Worm (Caenorhabditis elegans) whole organism, young adult: Measurements from ENCODE around the gene F19H8.2.
"Not testable (repeated sequence)": the region's sequence is repeated elsewhere in the genome, so short reads cannot be mapped to it uniquely, and the experiment has no call there.

ENCODE experiments used
- B0019.2 ChIP-seq: fragments of 200-800 bp; sonication (Bioruptor generic); conservative IDR thresholded peaks from 2 replicates; pipeline ENCODE4 v1.3.6; 2022; ENCODE audit warnings: missing genetic modification reagents, missing genetic modification characterization, missing compliant biosample characterization
- B0035.1 ChIP-seq: sonication (generic microtip); optimal IDR thresholded peaks from 2 replicates; lab custom pipeline; 2016; ENCODE audit warnings: missing genetic modification characterization, mild to moderate bottlenecking, missing compliant biosample characterization, missing genotype, missing genetic modification reagents
- D2030.7 ChIP-seq: fragments of 200-800 bp; sonication (Bioruptor generic); IDR thresholded peaks from 2 replicates; pipeline ENCODE4 v1.3.6; 2022; ENCODE audit warnings: missing genetic modification reagents, missing genetic modification characterization, missing compliant biosample characterization
- F10E7.11 ChIP-seq: sonication (generic microtip); optimal IDR thresholded peaks from 2 replicates; lab custom pipeline; 2017; ENCODE audit warnings: mild to moderate bottlenecking, missing genetic modification characterization, moderate library complexity, missing compliant biosample characterization
- F22D6.2 ChIP-seq: sonication (generic microtip); optimal IDR thresholded peaks from 2 replicates; lab custom pipeline; 2016; ENCODE audit warnings: mild to moderate bottlenecking, missing genetic modification characterization, missing compliant biosample characterization
- F52B5.7 ChIP-seq: sonication (generic microtip); optimal IDR thresholded peaks from 2 replicates; lab custom pipeline; 2016; ENCODE audit warnings: mild to moderate bottlenecking, missing genetic modification characterization, missing compliant biosample characterization
- F55B11.4 ChIP-seq: sonication (generic microtip); optimal IDR thresholded peaks from 2 replicates; lab custom pipeline; 2016; ENCODE audit warnings: missing compliant biosample characterization, missing genetic modification characterization, borderline replicate concordance; ENCODE audit not compliant: insufficient read depth
- T07F8.4 ChIP-seq: sonication (generic microtip); optimal IDR thresholded peaks from 2 replicates; lab custom pipeline; 2016; ENCODE audit warnings: mild to moderate bottlenecking, missing genetic modification characterization, moderate library complexity, missing compliant biosample characterization
- Y56A3A.18 ChIP-seq: fragments of 200-800 bp; sonication (Bioruptor generic); IDR thresholded peaks from 2 replicates; pipeline ENCODE4 v1.3.6; 2022; ENCODE audit warnings: missing genetic modification reagents, missing genetic modification characterization, missing compliant biosample characterization
- ZK185.1 ChIP-seq: sonication (generic microtip); optimal IDR thresholded peaks from 2 replicates; lab custom pipeline; 2016; ENCODE audit warnings: mild to moderate bottlenecking, missing genetic modification characterization, missing compliant biosample characterization; ENCODE audit not compliant: poor library complexity, severe bottlenecking
- aptf-3 ChIP-seq: fragments of 200-800 bp; sonication (Bioruptor generic); IDR thresholded peaks from 2 replicates; pipeline ENCODE4 v1.3.6; 2022; ENCODE audit warnings: missing genetic modification characterization, missing compliant biosample characterization
- athp-1 ChIP-seq: sonication (generic microtip); optimal IDR thresholded peaks from 2 replicates; lab custom pipeline; 2017; ENCODE audit warnings: mild to moderate bottlenecking, missing genetic modification characterization, missing compliant biosample characterization
- attf-3 ChIP-seq: fragments of 200-800 bp; sonication (Bioruptor generic); conservative IDR thresholded peaks from 2 replicates; pipeline ENCODE4 v1.3.6; 2022; ENCODE audit warnings: missing genetic modification reagents, missing genetic modification characterization, missing compliant biosample characterization
- attf-5 ChIP-seq: fragments of 200-800 bp; sonication (Bioruptor generic); optimal IDR thresholded peaks from 2 replicates; lab custom pipeline; 2018; ENCODE audit warnings: mild to moderate bottlenecking, missing genetic modification characterization, missing compliant biosample characterization
- attf-6 ChIP-seq: fragments of 200-800 bp; sonication (Bioruptor generic); IDR thresholded peaks from 2 replicates; pipeline ENCODE4 v1.3.6; 2022; ENCODE audit warnings: missing genetic modification reagents, missing genetic modification characterization, missing compliant biosample characterization
- ceh-27 ChIP-seq: fragments of 200-800 bp; sonication (Bioruptor generic); optimal IDR thresholded peaks from 2 replicates; lab custom pipeline; 2018; ENCODE audit warnings: mild to moderate bottlenecking, missing genetic modification characterization, moderate library complexity, missing compliant biosample characterization
- ceh-40 ChIP-seq: fragments of 200-800 bp; sonication (Bioruptor generic); IDR thresholded peaks from 2 replicates; pipeline ENCODE4 v1.3.6; 2022; ENCODE audit warnings: missing genetic modification characterization, missing compliant biosample characterization
- die-1 ChIP-seq: sonication (generic microtip); optimal IDR thresholded peaks from 2 replicates; lab custom pipeline; 2016; ENCODE audit warnings: missing genotype, mild to moderate bottlenecking, missing genetic modification characterization, missing compliant biosample characterization
- dox-1 ChIP-seq: fragments of 200-800 bp; sonication (Bioruptor generic); IDR thresholded peaks from 2 replicates; pipeline ENCODE4 v1.3.6; 2022; ENCODE audit warnings: missing genetic modification reagents, missing genetic modification characterization, missing compliant biosample characterization
- dpff-1 ChIP-seq: sonication (generic microtip); optimal IDR thresholded peaks from 2 replicates; lab custom pipeline; 2017; ENCODE audit warnings: mild to moderate bottlenecking, missing genetic modification characterization, missing compliant biosample characterization
- dpl-1 ChIP-seq: fragments of 150-350 bp; optimal IDR thresholded peaks from 2 replicates; lab custom pipeline; 2014; ENCODE audit warnings: missing biosample characterization, missing genetic modification reagents, missing genetic modification characterization
- egrh-3 ChIP-seq: fragments of 200-800 bp; sonication (Bioruptor generic); IDR thresholded peaks from 2 replicates; pipeline ENCODE4 v1.3.6; 2022; ENCODE audit warnings: missing genetic modification reagents, missing genetic modification characterization, missing compliant biosample characterization
- hmg-1.2 ChIP-seq: fragments of 200-800 bp; sonication (Bioruptor generic); IDR thresholded peaks from 2 replicates; pipeline ENCODE4 v1.3.6; 2022; ENCODE audit warnings: missing genetic modification reagents, missing genetic modification characterization, missing compliant biosample characterization
- hmg-20 ChIP-seq: fragments of 200-800 bp; sonication (Bioruptor generic); IDR thresholded peaks from 2 replicates; pipeline ENCODE4 v1.3.6; 2022; ENCODE audit warnings: missing genetic modification reagents, missing genetic modification characterization, missing compliant biosample characterization
- let-526 ChIP-seq: fragments of 200-800 bp; sonication (Bioruptor generic); IDR thresholded peaks from 2 replicates; pipeline ENCODE4 v1.3.6; 2022; ENCODE audit warnings: missing genetic modification reagents, missing genetic modification characterization, missing compliant biosample characterization
- lin-26 ChIP-seq: fragments of 200-800 bp; sonication (Bioruptor generic); IDR thresholded peaks from 2 replicates; pipeline ENCODE4 v1.3.6; 2022; ENCODE audit warnings: missing genetic modification reagents, missing genetic modification characterization, missing compliant biosample characterization
- lin-40 ChIP-seq: sonication (generic microtip); optimal IDR thresholded peaks from 2 replicates; lab custom pipeline; 2016; ENCODE audit warnings: missing genetic modification characterization, mild to moderate bottlenecking, missing compliant biosample characterization, missing genotype, missing genetic modification reagents
- lin-54 ChIP-seq: fragments of 200-800 bp; sonication (Bioruptor generic); optimal IDR thresholded peaks from 2 replicates; lab custom pipeline; 2018; ENCODE audit warnings: mild to moderate bottlenecking, missing genetic modification characterization, missing compliant biosample characterization
- madf-6 ChIP-seq: fragments of 200-800 bp; sonication (Bioruptor generic); IDR thresholded peaks from 2 replicates; pipeline ENCODE4 v1.3.6; 2022; ENCODE audit warnings: missing genetic modification reagents, missing genetic modification characterization, missing compliant biosample characterization
- mcd-1 ChIP-seq: fragments of 200-800 bp; sonication (Bioruptor generic); IDR thresholded peaks from 2 replicates; pipeline ENCODE4 v1.3.6; 2022; ENCODE audit warnings: missing genetic modification reagents, missing genetic modification characterization, missing compliant biosample characterization
- nfyb-1 ChIP-seq: fragments of 200-800 bp; sonication (Bioruptor generic); IDR thresholded peaks from 2 replicates; pipeline ENCODE4 v1.3.6; 2022; ENCODE audit warnings: missing genetic modification reagents, missing genetic modification characterization, missing compliant biosample characterization
- nhr-90 ChIP-seq: sonication (generic microtip); optimal IDR thresholded peaks from 2 replicates; lab custom pipeline; 2016; ENCODE audit warnings: missing genotype, mild to moderate bottlenecking, missing genetic modification characterization, missing compliant biosample characterization
- rcor-1 ChIP-seq: fragments of 200-800 bp; sonication (Bioruptor generic); IDR thresholded peaks from 2 replicates; pipeline ENCODE4 v1.3.6; 2022; ENCODE audit warnings: missing genetic modification reagents, missing genetic modification characterization, missing compliant biosample characterization
- rpc-1 ChIP-seq, 2 experiments: fragments of 150-350 bp in 1 of 2; sonication (generic microtip) in 1 of 2; optimal IDR thresholded peaks; 2 replicates each; lab custom pipeline; 2014 to 2018; ENCODE audit warnings: missing biosample characterization in 1 of 2, missing genetic modification characterization in 1 of 2, missing genetic modification reagents in 1 of 2, missing genotype in 1 of 2
- sea-2 ChIP-seq: fragments of 200-800 bp; sonication (Bioruptor generic); IDR thresholded peaks from 2 replicates; pipeline ENCODE4 v1.3.6; 2022; ENCODE audit warnings: missing genetic modification characterization, missing compliant biosample characterization
- snpc-1.1 ChIP-seq: sonication (generic microtip); optimal IDR thresholded peaks from 2 replicates; lab custom pipeline; 2017; ENCODE audit warnings: missing genetic modification characterization, mild to moderate bottlenecking, missing compliant biosample characterization, antibody characterized with exemption, moderate library complexity, missing genotype, missing genetic modification reagents; ENCODE audit not compliant: insufficient read depth
- snpc-1.3 ChIP-seq: sonication (generic microtip); optimal IDR thresholded peaks from 2 replicates; lab custom pipeline; 2017; ENCODE audit warnings: missing genetic modification characterization, mild to moderate bottlenecking, missing compliant biosample characterization, antibody characterized with exemption, moderate library complexity, missing genotype, missing genetic modification reagents; ENCODE audit not compliant: insufficient read depth
- snpc-4 ChIP-seq, 5 experiments: fragments of 150-350 bp in 1 of 5; sonication (generic microtip) in 4 of 5; optimal IDR thresholded peaks; 2 replicates each; lab custom pipeline; 2014 to 2018; ENCODE audit warnings: missing genetic modification characterization in 5 of 5, missing biosample characterization in 3 of 5, antibody characterized with exemption in 2 of 5, mild to moderate bottlenecking in 2 of 5, missing compliant biosample characterization in 2 of 5, missing genotype in 2 of 5, moderate library complexity in 2 of 5, missing genetic modification reagents in 1 of 5
- somi-1 ChIP-seq: fragments of 200-800 bp; sonication (Bioruptor generic); optimal IDR thresholded peaks from 2 replicates; lab custom pipeline; 2018; ENCODE audit warnings: mild to moderate bottlenecking, missing genetic modification characterization, missing compliant biosample characterization
- tbp1 ChIP-seq: fragments of 200-800 bp; sonication (Bioruptor generic); optimal IDR thresholded peaks from 2 replicates; lab custom pipeline; 2018; ENCODE audit warnings: mild to moderate bottlenecking, missing genetic modification characterization, missing compliant biosample characterization
- unc-130 ChIP-seq: sonication (generic microtip); optimal IDR thresholded peaks from 2 replicates; lab custom pipeline; 2016; ENCODE audit warnings: missing genetic modification reagents, missing genetic modification characterization, missing compliant biosample characterization
- xnd-1 ChIP-seq: sonication (generic microtip); optimal IDR thresholded peaks from 2 replicates; lab custom pipeline; 2016; ENCODE audit warnings: missing genotype, missing genetic modification reagents, missing genetic modification characterization, missing compliant biosample characterization
- zfh-2 ChIP-seq: fragments of 200-800 bp; sonication (Bioruptor generic); conservative IDR thresholded peaks from 2 replicates; pipeline ENCODE4 v1.3.6; 2022; ENCODE audit warnings: missing genetic modification reagents, missing genetic modification characterization, missing compliant biosample characterization
- ztf-6 ChIP-seq: fragments of 200-800 bp; sonication (Bioruptor generic); IDR thresholded peaks from 2 replicates; pipeline ENCODE4 v1.3.6; 2022; ENCODE audit warnings: missing genetic modification reagents, missing genetic modification characterization, missing compliant biosample characterization

F19H8.2 gene

DNA sequence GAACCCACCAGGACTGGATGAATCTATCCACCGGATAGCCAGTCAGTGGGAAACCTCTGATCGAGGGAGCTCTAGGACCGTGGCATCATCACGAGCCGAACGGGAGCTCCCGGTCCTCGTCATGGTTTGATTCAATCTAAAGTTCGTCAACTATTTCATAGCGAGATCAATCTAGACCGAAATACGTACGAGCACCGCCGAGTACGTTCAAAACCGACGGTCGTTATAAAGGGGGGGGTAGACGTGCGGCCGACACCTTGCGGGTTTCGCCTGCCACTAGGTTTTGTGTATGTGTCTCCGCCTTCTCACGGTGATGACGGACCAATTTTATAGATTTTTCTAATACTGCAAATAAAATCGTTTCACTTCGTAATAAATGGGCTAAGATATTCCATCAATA, 30.2 kb upstream of the F19H8.2 start:
- not testable (repeated sequence) for TF ChIP-seq snpc-4 (GFP tag; optimal IDR thresholded peaks at IDR 0.05; lab: Kevin White, UChicago)
- peak in 3 of 4 experiments; percentile 61 to 95 (median 94) for TF ChIP-seq snpc-4 (tag; optimal IDR thresholded peaks at IDR 0.05; lab: Kevin White, UChicago)
- peak; percentile 77 for TF ChIP-seq snpc-1.1 (tag; lab: Kevin White, UChicago)
- peak; percentile 64 for TF ChIP-seq nfyb-1 (GFP tag; lab: Robert Waterston, UW)
- peak; percentile 50; the same call in 1 of the 2 replicates for TF ChIP-seq dox-1 (GFP tag; lab: Robert Waterston, UW)
- TF ChIP-seq mcd-1 (GFP tag; lab: Robert Waterston, UW) = 0 out of 2 replicates have a peak, but pooled peaks have one; percentile 26
- TF ChIP-seq rcor-1 = peak; percentile 45
- 0 out of 2 replicates have a peak, but pooled peaks have one; percentile 19 for TF ChIP-seq zfh-2 (GFP tag; lab: Robert Waterston, UW)
- TF ChIP-seq madf-6 (GFP tag; lab: Robert Waterston, UW) = peak; percentile 53; the same call in 1 of the 2 replicates
- TF ChIP-seq tbp1 (GFP tag; lab: Kevin White, UChicago) = peak; percentile 64
- peak; percentile 33 for TF ChIP-seq rpc-1 (optimal IDR thresholded peaks at IDR 0.05; lab: Kevin White, UChicago)
- peak; percentile 56 for TF ChIP-seq rpc-1 (tag; optimal IDR thresholded peaks at IDR 0.05; lab: Kevin White, UChicago)
- peak; percentile 81 for TF ChIP-seq hmg-1.2 (GFP tag; lab: Robert Waterston, UW)
- TF ChIP-seq D2030.7 = peak; percentile 40; the same call in 1 of the 2 replicates

DNA sequence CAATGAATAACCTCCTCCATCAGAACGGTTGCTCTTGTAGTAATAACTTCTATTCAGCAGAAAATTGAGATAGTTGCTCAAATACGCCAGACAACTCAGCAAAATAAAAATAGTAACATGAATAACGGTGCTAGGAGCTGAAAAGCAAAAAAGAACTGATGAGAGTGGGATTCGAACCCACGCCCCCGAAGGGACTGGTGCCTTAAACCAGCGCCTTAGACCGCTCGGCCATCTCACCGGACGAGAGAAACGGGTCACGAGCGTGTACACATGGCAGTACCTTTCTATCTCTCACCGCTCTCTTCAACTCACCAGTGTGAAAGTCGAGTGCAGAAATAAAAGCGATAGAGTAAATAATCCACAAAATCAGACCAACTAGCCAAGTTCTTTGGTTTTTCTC, 29.5 kb upstream of the F19H8.2 start:
- peak; percentile 63; the same call in 1 of the 2 replicates for TF ChIP-seq hmg-20 (GFP tag; lab: Robert Waterston, UW)
- no peak for TF ChIP-seq ztf-6
- no peak for TF ChIP-seq F55B11.4 (tag; lab: Kevin White, UChicago)
- TF ChIP-seq somi-1 (GFP tag; lab: Kevin White, UChicago) = no peak
- TF ChIP-seq die-1 (tag; lab: Kevin White, UChicago) = peak; percentile 66
- TF ChIP-seq B0035.1 (tag; lab: Kevin White, UChicago) = no peak
- TF ChIP-seq xnd-1 (tag; lab: Kevin White, UChicago) = no peak
- TF ChIP-seq let-526 (GFP tag; lab: Robert Waterston, UW) = no peak
- TF ChIP-seq rpc-1 (optimal IDR thresholded peaks at IDR 0.05; lab: Kevin White, UChicago) = peak; percentile 67
- peak; percentile 72 for TF ChIP-seq rpc-1 (tag; optimal IDR thresholded peaks at IDR 0.05; lab: Kevin White, UChicago)
- TF ChIP-seq ceh-40 (GFP tag; lab: Robert Waterston, UW) = no peak
- TF ChIP-seq B0019.2 (GFP tag; lab: Robert Waterston, UW) = 0 out of 2 replicates have a peak, but pooled peaks have one; percentile 4
- TF ChIP-seq F22D6.2 (tag; lab: Kevin White, UChicago) = no peak
- TF ChIP-seq F10E7.11 (tag; lab: Kevin White, UChicago) = no peak
- peak; percentile 35 for TF ChIP-seq attf-5 (GFP tag; lab: Kevin White, UChicago)
- TF ChIP-seq attf-6 = no peak
- TF ChIP-seq snpc-1.3 (tag; lab: Kevin White, UChicago) = no peak
- no peak for TF ChIP-seq lin-54 (GFP tag; lab: Kevin White, UChicago)
- peak; percentile 20 for TF ChIP-seq ceh-27 (GFP tag; lab: Kevin White, UChicago)
- 0 out of 2 replicates have a peak, but pooled peaks have one; percentile 36 for TF ChIP-seq attf-3
- no peak for TF ChIP-seq athp-1 (tag; lab: Kevin White, UChicago)
- no peak for TF ChIP-seq lin-40 (tag; lab: Kevin White, UChicago)
- peak; percentile 93 for TF ChIP-seq tbp1 (GFP tag; lab: Kevin White, UChicago)
- peak; percentile 30; the same call in 1 of the 2 replicates for TF ChIP-seq egrh-3 (GFP tag; lab: Robert Waterston, UW)
- TF ChIP-seq nhr-90 = peak; percentile 43
- no peak for TF ChIP-seq dpff-1 (tag; lab: Kevin White, UChicago)
- TF ChIP-seq T07F8.4 (tag; lab: Kevin White, UChicago) = no peak
- TF ChIP-seq aptf-3 (GFP tag; lab: Robert Waterston, UW) = no peak
- peak; percentile 32 for TF ChIP-seq ZK185.1 (tag; lab: Kevin White, UChicago)
- TF ChIP-seq snpc-4 (GFP tag; optimal IDR thresholded peaks at IDR 0.05; lab: Kevin White, UChicago) = no peak
- peak in 3 of 4 experiments; percentile 41 to 78 (median 54) for TF ChIP-seq snpc-4 (tag; optimal IDR thresholded peaks at IDR 0.05; lab: Kevin White, UChicago)
- 0 out of 2 replicates have a peak, but pooled peaks have one; percentile 41 for TF ChIP-seq Y56A3A.18
- no peak for TF ChIP-seq sea-2
- TF ChIP-seq dpl-1 (GFP tag; lab: Kevin White, UChicago) = no peak
- TF ChIP-seq unc-130 = no peak
- TF ChIP-seq lin-26 (GFP tag; lab: Robert Waterston, UW) = peak; percentile 74
- no peak for TF ChIP-seq F52B5.7 (tag; lab: Kevin White, UChicago)
- peak; percentile 16; the same call in 1 of the 2 replicates for TF ChIP-seq D2030.7
